Fruit fly (Drosophila melanogaster): ENCODE data around the gene CG32095.

DNA sequence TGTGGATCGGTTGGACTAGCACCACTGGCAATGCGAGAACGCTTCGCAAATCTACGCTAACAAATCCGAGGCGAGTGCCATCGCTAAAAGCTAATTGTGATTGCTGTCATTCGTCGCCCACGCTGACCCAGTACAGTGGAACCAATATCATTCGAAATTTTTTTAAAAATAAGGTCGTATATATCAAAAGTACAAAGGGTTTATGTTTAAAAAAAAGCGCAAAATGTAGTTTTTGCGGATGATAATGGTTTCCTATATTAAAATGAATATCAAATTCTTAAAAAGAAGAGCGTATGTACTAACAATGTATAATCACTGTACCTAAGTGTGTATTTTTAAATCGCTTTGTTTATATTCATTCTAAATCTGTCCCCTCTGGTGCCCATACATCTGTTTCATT lies 40.2 kb downstream of the CG32095 start:
- TF ChIP-seq CG8478 (optimal IDR thresholded peaks at IDR 0.05) (no peak), CTCF (optimal IDR thresholded peaks at IDR 0.05) (no peak)

Data from S2 (cell line).